Fruit fly (Drosophila melanogaster) whole organism, prepupa: ENCODE results near the gene SclA.

Experiments
- CG10631 ChIP-seq: fragments of 200-800 bp; sonication (Bioruptor generic); optimal IDR thresholded peaks from 2 replicates; lab custom pipeline; 2016; ENCODE audit warnings: missing biosample characterization, missing genetic modification characterization
- CG10669 ChIP-seq: fragments of 200-800 bp; sonication (Bioruptor generic); optimal IDR thresholded peaks from 3 replicates; lab custom pipeline; 2018; ENCODE audit warnings: missing biosample characterization, mild to moderate bottlenecking, missing genetic modification characterization, moderate library complexity
- CG11762 ChIP-seq: fragments of 200-800 bp; sonication (Bioruptor generic); optimal IDR thresholded peaks from 3 replicates; lab custom pipeline; 2016; ENCODE audit warnings: missing biosample characterization, missing genetic modification characterization; ENCODE audit not compliant: insufficient read depth
- CG11902 ChIP-seq: fragments of 200-800 bp; sonication (Bioruptor generic); optimal IDR thresholded peaks from 3 replicates; lab custom pipeline; 2016; ENCODE audit warnings: missing biosample characterization, missing genetic modification characterization
- CG15336 ChIP-seq: fragments of 200-800 bp; sonication (Bioruptor generic); IDR thresholded peaks from 2 replicates; pipeline ENCODE4 v1.3.6; 2022; ENCODE audit warnings: missing biosample characterization, missing genetic modification characterization
- CG1621 ChIP-seq: fragments of 200-800 bp; sonication (Bioruptor generic); optimal IDR thresholded peaks from 3 replicates; lab custom pipeline; 2018; ENCODE audit warnings: missing biosample characterization, mild to moderate bottlenecking, missing genetic modification characterization
- CG16779 ChIP-seq: fragments of 200-800 bp; sonication (Bioruptor generic); optimal IDR thresholded peaks from 3 replicates; lab custom pipeline; 2017; ENCODE audit warnings: missing biosample characterization, mild to moderate bottlenecking, missing genetic modification characterization
- CG3032 ChIP-seq: fragments of 200-800 bp; optimal IDR thresholded peaks from 2 replicates; lab custom pipeline; 2019; ENCODE audit warnings: missing biosample characterization, mild to moderate bottlenecking, missing genetic modification characterization, moderate library complexity
- CG32006 ChIP-seq: fragments of 200-800 bp; sonication (Bioruptor generic); optimal IDR thresholded peaks from 3 replicates; lab custom pipeline; 2017; ENCODE audit warnings: missing biosample characterization, mild to moderate bottlenecking, missing genetic modification characterization
- CG6163 ChIP-seq: fragments of 200-800 bp; sonication (Bioruptor generic); IDR thresholded peaks from 3 replicates; pipeline ENCODE4 v1.3.6; 2022; ENCODE audit warnings: missing biosample characterization, missing genetic modification characterization
- CG6854 ChIP-seq: fragments of 200-800 bp; sonication (Bioruptor generic); optimal IDR thresholded peaks from 2 replicates; lab custom pipeline; 2017; ENCODE audit warnings: missing biosample characterization, mild to moderate bottlenecking, missing genetic modification characterization
- CG8119 ChIP-seq: fragments of 200-800 bp; sonication (Bioruptor generic); IDR thresholded peaks from 3 replicates; pipeline ENCODE4 v1.3.6; 2022; ENCODE audit warnings: missing biosample characterization, missing genetic modification characterization
- Eip75B ChIP-seq: fragments of 200-800 bp; sonication (Bioruptor generic); optimal IDR thresholded peaks from 3 replicates; lab custom pipeline; 2016; ENCODE audit warnings: missing biosample characterization, missing genetic modification characterization
- Eip78C ChIP-seq: fragments of 200-800 bp; sonication (Bioruptor generic); peaks from one replicate; lab custom pipeline; 2016; ENCODE audit warnings: missing biosample characterization, missing genetic modification characterization
- Eip93F ChIP-seq: fragments of 200-800 bp; sonication (Bioruptor generic); optimal IDR thresholded peaks from 2 replicates; lab custom pipeline; 2016; ENCODE audit warnings: missing biosample characterization, mild to moderate bottlenecking, missing genetic modification characterization
- Ets21C ChIP-seq: fragments of 200-800 bp; sonication (Bioruptor generic); optimal IDR thresholded peaks from 3 replicates; lab custom pipeline; 2016; ENCODE audit warnings: missing biosample characterization, missing genetic modification characterization
- Hr38 ChIP-seq: sonication (Bioruptor generic); optimal IDR thresholded peaks from 2 replicates; lab custom pipeline; 2016; ENCODE audit warnings: missing biosample characterization, missing genetic modification characterization
- Hr4 ChIP-seq: fragments of 200-800 bp; sonication (Bioruptor generic); optimal IDR thresholded peaks from 3 replicates; lab custom pipeline; 2016; ENCODE audit warnings: missing biosample characterization, missing genetic modification characterization
- Met ChIP-seq: fragments of 200-800 bp; sonication (Bioruptor generic); optimal IDR thresholded peaks from 3 replicates; lab custom pipeline; 2016; ENCODE audit warnings: missing biosample characterization, missing genetic modification characterization
- OdsH ChIP-seq: fragments of 200-800 bp; sonication (Bioruptor generic); optimal IDR thresholded peaks from 3 replicates; lab custom pipeline; 2016; ENCODE audit warnings: missing biosample characterization, missing genetic modification characterization
- Sox14 ChIP-seq: fragments of 200-800 bp; sonication (Bioruptor generic); optimal IDR thresholded peaks from 3 replicates; lab custom pipeline; 2016; ENCODE audit warnings: missing biosample characterization, missing genetic modification characterization
- achi ChIP-seq: fragments of 200-800 bp; sonication (Bioruptor generic); optimal IDR thresholded peaks from 3 replicates; lab custom pipeline; 2016; ENCODE audit warnings: missing biosample characterization, missing genetic modification characterization
- cyc ChIP-seq: fragments of 200-800 bp; sonication (Bioruptor generic); optimal IDR thresholded peaks from 3 replicates; lab custom pipeline; 2016; ENCODE audit warnings: missing biosample characterization, missing genetic modification characterization
- dac ChIP-seq: fragments of 200-800 bp; sonication (Bioruptor generic); optimal IDR thresholded peaks from 2 replicates; lab custom pipeline; 2017; ENCODE audit warnings: missing biosample characterization, mild to moderate bottlenecking, missing genetic modification characterization
- dsx ChIP-seq: fragments of 200-800 bp; optimal IDR thresholded peaks from 3 replicates; lab custom pipeline; 2019; ENCODE audit warnings: missing biosample characterization, mild to moderate bottlenecking, missing genetic modification characterization, moderate library complexity; ENCODE audit not compliant: poor library complexity, severe bottlenecking
- eg ChIP-seq: fragments of 200-800 bp; sonication (Bioruptor generic); IDR thresholded peaks from 3 replicates; pipeline ENCODE4 v1.3.6; 2022; ENCODE audit warnings: missing biosample characterization, missing genetic modification characterization
- fd59A ChIP-seq: fragments of 200-800 bp; sonication (Bioruptor generic); optimal IDR thresholded peaks from 2 replicates; lab custom pipeline; 2017; ENCODE audit warnings: missing biosample characterization, mild to moderate bottlenecking, missing genetic modification characterization, missing genetic modification reagents
- fd85E ChIP-seq: fragments of 200-800 bp; sonication (Bioruptor generic); optimal IDR thresholded peaks from 3 replicates; lab custom pipeline; 2016; ENCODE audit warnings: missing biosample characterization, missing genetic modification characterization
- fkh ChIP-seq: fragments of 200-800 bp; sonication (Bioruptor generic); optimal IDR thresholded peaks from 3 replicates; lab custom pipeline; 2017; ENCODE audit warnings: missing biosample characterization, mild to moderate bottlenecking, missing genetic modification characterization, moderate library complexity
- pdm3 ChIP-seq: fragments of 200-800 bp; sonication (Bioruptor generic); optimal IDR thresholded peaks from 3 replicates; lab custom pipeline; 2016; ENCODE audit warnings: missing biosample characterization, missing genetic modification characterization
- spab ChIP-seq: fragments of 200-800 bp; sonication (Bioruptor generic); optimal IDR thresholded peaks from 2 replicates; lab custom pipeline; 2017; ENCODE audit warnings: missing biosample characterization, mild to moderate bottlenecking, missing genetic modification characterization, missing genetic modification reagents
- ss ChIP-seq, 2 experiments: fragments of 200-800 bp; sonication (Bioruptor generic); optimal IDR thresholded peaks; 2 replicates in 1 of 2; 3 replicates in 1 of 2; lab custom pipeline; 2017 to 2018; ENCODE audit warnings: mild to moderate bottlenecking in 2 of 2, missing biosample characterization in 2 of 2, missing genetic modification characterization in 2 of 2, moderate library complexity in 1 of 2
- svp ChIP-seq: fragments of 200-800 bp; sonication (Bioruptor generic); peaks from one replicate; lab custom pipeline; 2016; ENCODE audit warnings: missing biosample characterization, missing genetic modification characterization
- vri ChIP-seq: fragments of 200-800 bp; sonication (Bioruptor generic); optimal IDR thresholded peaks from 3 replicates; lab custom pipeline; 2016; ENCODE audit warnings: missing biosample characterization, mild to moderate bottlenecking, missing genetic modification characterization

Gene SclA

dm6 chr2L:16837672-16838071, at the start of gene SclA, which contains the start of gene SclB:
TSS of gene SclA (plus strand) at chr2L:16837972.
TSS of gene SclB (plus strand) at chr2L:16837972.
- TF ChIP-seq CG16779 (tag; lab: Kevin White, UChicago) = no peak
- no peak for TF ChIP-seq OdsH (GFP tag; lab: Kevin White, UChicago)
- TF ChIP-seq Eip93F (GFP tag; lab: Kevin White, UChicago) = no peak

dm6 chr2L:16788885-16789284, 48.9 kb upstream of the SclA start:
- TF ChIP-seq svp (peak; percentile 53), fd85E (GFP tag; lab: Kevin White, UChicago) (no peak)

dm6 chr2L:16789880-16790279, 47.9 kb upstream of the SclA start:
- TF ChIP-seq Ets21C = no peak
- TF ChIP-seq CG15336 (GFP tag; lab: Robert Waterston, UW) = no peak
- no peak for TF ChIP-seq CG16779 (tag; lab: Kevin White, UChicago)
- no peak for TF ChIP-seq Eip78C (GFP tag; lab: Kevin White, UChicago)
- TF ChIP-seq fd59A (GFP tag; lab: Kevin White, UChicago) = no peak
- TF ChIP-seq CG6854 (GFP tag; lab: Kevin White, UChicago) = no peak
- TF ChIP-seq CG11902 = no peak
- TF ChIP-seq achi (GFP tag; lab: Kevin White, UChicago) = no peak
- no peak for TF ChIP-seq Sox14 (GFP tag; lab: Kevin White, UChicago)
- no peak for TF ChIP-seq Hr38 (GFP tag; lab: Kevin White, UChicago)
- TF ChIP-seq, all 60 proteins: peak for 0

- TF ChIP-seq svp (peak; percentile 89), dac (GFP tag; lab: Kevin White, UChicago) (no peak), cyc (GFP tag; lab: Kevin White, UChicago) (no peak), CG10631 (GFP tag; lab: Kevin White, UChicago) (no peak), ss (GFP tag; optimal IDR thresholded peaks at IDR 0.05; lab: Kevin White, UChicago) (no peak), vri (GFP tag; lab: Kevin White, UChicago) (peak; percentile 82)
Measured at dm6 chr2L:16790671-16791270, 47.0 kb upstream of the SclA start, which contains the start of gene Cyt-b5-r. TSS of gene Cyt-b5-r (minus strand) at chr2L:16790721.

- TF ChIP-seq fkh (GFP tag; lab: Kevin White, UChicago) (peak; percentile 16), fd85E (GFP tag; lab: Kevin White, UChicago) (no peak)
Measured at dm6 chr2L:16791345-16791744, 46.4 kb upstream of the SclA start, which contains the start of gene CG17928. TSS of gene CG17928 (plus strand) at chr2L:16791568.

dm6 chr2L:16793970-16794369, 43.8 kb upstream of the SclA start, which contains the start of gene Ugt37C2:
TSS of gene Ugt37C2 (plus strand) at chr2L:16794211.
- TF ChIP-seq Ets21C = no peak

dm6 chr2L:16796104-16796645, 41.6 kb upstream of the SclA start, which contains the start of gene Ugt37E1:
TSS of gene Ugt37E1 (plus strand) at chr2L:16796595.
- TF ChIP-seq CG3032 (tag; lab: Kevin White, UChicago) = no peak
- no peak for TF ChIP-seq Hr4 (GFP tag; lab: Kevin White, UChicago)
- no peak for TF ChIP-seq Eip75B (GFP tag; lab: Kevin White, UChicago)
- TF ChIP-seq CG8119 = no peak
- no peak for TF ChIP-seq CG1621 (tag; lab: Kevin White, UChicago)
- TF ChIP-seq CG32006 (GFP tag; lab: Kevin White, UChicago) = no peak
- TF ChIP-seq pdm3 (GFP tag; lab: Kevin White, UChicago) = no peak
- no peak for TF ChIP-seq Ets21C
- no peak for TF ChIP-seq dsx (GFP tag; lab: Kevin White, UChicago)
- TF ChIP-seq CG11762 (GFP tag; lab: Kevin White, UChicago) = no peak
- no peak for TF ChIP-seq spab
- no peak for TF ChIP-seq CG6854 (GFP tag; lab: Kevin White, UChicago)
- no peak for TF ChIP-seq svp
- no peak for TF ChIP-seq Eip93F (GFP tag; lab: Kevin White, UChicago)
- no peak for TF ChIP-seq Met
- TF ChIP-seq CG10669 = no peak
- no peak for TF ChIP-seq CG6163 (GFP tag; lab: Robert Waterston, UW)
- TF ChIP-seq eg (GFP tag; lab: Robert Waterston, UW) = no peak
- no peak for TF ChIP-seq Sox14 (GFP tag; lab: Kevin White, UChicago)
